Fruit fly (Drosophila melanogaster) whole organism, embryonic: ENCODE measurements around the gene lin-52.

Experiments used
- CG13123 ChIP-seq: fragments of 200-800 bp; sonication (Bioruptor generic); optimal IDR thresholded peaks from 2 replicates; lab custom pipeline; 2016; ENCODE audit warnings: missing biosample characterization, missing genetic modification characterization
- CG1832 ChIP-seq: fragments of 200-800 bp; sonication (Bioruptor generic); optimal IDR thresholded peaks from 2 replicates; lab custom pipeline; 2017; ENCODE audit warnings: missing biosample characterization, mild to moderate bottlenecking, missing genetic modification characterization, inconsistent platforms
- Usf ChIP-seq: fragments of 200-800 bp; sonication (Bioruptor generic); optimal IDR thresholded peaks from 2 replicates; lab custom pipeline; 2017; ENCODE audit warnings: missing genotype, missing biosample characterization, missing genetic modification characterization
- YL-1 ChIP-seq: fragments of 200-800 bp; sonication (Bioruptor generic); optimal IDR thresholded peaks from 3 replicates; lab custom pipeline; 2017; ENCODE audit warnings: missing biosample characterization, mild to moderate bottlenecking, missing genetic modification characterization
- gt ChIP-seq: fragments of 200-800 bp; sonication (Bioruptor generic); IDR thresholded peaks from 2 replicates; pipeline ENCODE4 v1.3.6; 2022; ENCODE audit warnings: missing biosample characterization, missing genetic modification characterization
- insv ChIP-seq, 2 experiments: fragments of 200-800 bp; sonication (Bioruptor generic); optimal IDR thresholded peaks; 3 replicates each; lab custom pipeline; 2016 to 2018; ENCODE audit warnings: missing biosample characterization in 2 of 2, missing genetic modification characterization in 2 of 2

DNA sequence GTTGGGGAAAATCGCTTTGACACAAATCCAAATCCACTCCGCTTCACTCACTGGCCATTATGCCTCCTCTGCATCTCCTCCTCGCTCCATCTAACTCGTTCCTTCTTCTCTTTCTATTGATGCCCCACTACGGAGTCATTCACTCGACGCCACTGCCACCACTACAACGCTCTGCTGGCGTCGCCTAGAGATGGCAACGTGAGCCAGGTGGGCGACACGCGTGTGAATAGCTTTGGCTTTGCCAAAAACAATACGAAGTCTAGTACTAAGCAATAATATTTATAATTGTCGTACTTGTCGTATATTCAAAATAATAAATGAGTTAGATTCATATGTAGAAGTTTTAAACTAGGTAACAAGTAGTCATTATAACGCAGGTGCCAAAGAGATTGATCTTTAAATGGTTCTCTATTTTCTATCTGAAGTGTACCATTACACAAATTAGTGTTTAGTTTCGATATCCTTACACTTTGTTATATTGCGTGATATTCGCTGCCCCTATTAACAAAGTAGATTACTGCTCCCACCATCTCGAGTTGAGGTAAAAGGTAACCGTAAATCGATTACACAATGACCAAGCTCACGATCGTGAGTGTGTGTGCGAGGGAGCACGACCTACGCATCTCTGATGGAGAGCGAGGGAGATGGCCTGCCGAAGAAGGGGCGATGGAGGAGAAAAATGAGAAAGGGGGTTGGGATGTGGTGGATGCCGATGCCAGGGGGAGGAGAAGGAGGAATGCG, 9.6 kb downstream of the lin-52 start:
- no peak for TF ChIP-seq insv (GFP tag; optimal IDR thresholded peaks at IDR 0.05; lab: Kevin White, UChicago)
- no peak for TF ChIP-seq YL-1 (GFP tag; lab: Kevin White, UChicago)
- TF ChIP-seq CG13123 (GFP tag; lab: Kevin White, UChicago), result no peak
- TF ChIP-seq gt (GFP tag; lab: Robert Waterston, UW), result no peak
- no peak for TF ChIP-seq Usf (GFP tag; lab: Kevin White, UChicago)
- peak; percentile 79 for TF ChIP-seq CG1832 (GFP tag; lab: Kevin White, UChicago)
